Worm (Caenorhabditis elegans) whole organism, L1 larva: Measurements from ENCODE around the gene rpoa-1.

Source experiments
- C04F5.9 ChIP-seq: sonication (generic microtip); optimal IDR thresholded peaks from 2 replicates; lab custom pipeline; 2016; ENCODE audit warnings: missing genetic modification characterization, missing compliant biosample characterization
- F16B12.6 ChIP-seq: fragments of 150-350 bp; optimal IDR thresholded peaks from 2 replicates; lab custom pipeline; 2014; ENCODE audit warnings: missing biosample characterization, missing genetic modification characterization
- Y116A8C.19 ChIP-seq: sonication (generic microtip); optimal IDR thresholded peaks from 2 replicates; lab custom pipeline; 2016; ENCODE audit warnings: missing compliant biosample characterization, missing genetic modification characterization, borderline replicate concordance
- aly-2 ChIP-seq: fragments of 150-350 bp; optimal IDR thresholded peaks from 2 replicates; lab custom pipeline; 2014; ENCODE audit warnings: missing biosample characterization, missing genetic modification characterization
- ama-1 ChIP-seq: fragments of 150-350 bp; optimal IDR thresholded peaks from 2 replicates; lab custom pipeline; 2014
- blmp-1 ChIP-seq: fragments of 150-350 bp; optimal IDR thresholded peaks from 2 replicates; lab custom pipeline; 2014; ENCODE audit warnings: missing biosample characterization, missing genetic modification characterization
- ceh-88 ChIP-seq: fragments of 200-800 bp; sonication (Bioruptor generic); IDR thresholded peaks from 2 replicates; pipeline ENCODE4 v1.3.6; 2022; ENCODE audit warnings: missing genetic modification characterization, missing compliant biosample characterization
- ceh-90 ChIP-seq: sonication (generic microtip); optimal IDR thresholded peaks from 2 replicates; lab custom pipeline; 2016; ENCODE audit warnings: missing genetic modification characterization, missing compliant biosample characterization
- ces-1 ChIP-seq: fragments of 150-350 bp; optimal IDR thresholded peaks from 2 replicates; lab custom pipeline; 2014; ENCODE audit warnings: missing biosample characterization, missing genetic modification reagents, missing genetic modification characterization
- dpl-1 ChIP-seq, 3 experiments: fragments of 150-350 bp in 2 of 3; sonication (generic microtip) in 1 of 3; optimal IDR thresholded peaks; 2 replicates each; lab custom pipeline; 2014 to 2017; ENCODE audit warnings: missing biosample characterization in 3 of 3, missing genetic modification characterization in 3 of 3, missing genetic modification reagents in 3 of 3
- dsc-1 ChIP-seq: sonication (generic microtip); optimal IDR thresholded peaks from 2 replicates; lab custom pipeline; 2016; ENCODE audit warnings: mild to moderate bottlenecking, missing genetic modification characterization, missing compliant biosample characterization
- efl-1 ChIP-seq, 4 experiments: fragments of 150-350 bp; optimal IDR thresholded peaks in 3 of 4; peaks in 1 of 4; 1 replicate in 1 of 4; 2 replicates in 3 of 4; lab custom pipeline; 2014; ENCODE audit warnings: missing biosample characterization in 2 of 4, missing genetic modification characterization in 2 of 4, missing genetic modification reagents in 2 of 4
- egl-13 ChIP-seq: sonication (generic microtip); optimal IDR thresholded peaks from 2 replicates; lab custom pipeline; 2016; ENCODE audit warnings: missing genotype, missing genetic modification reagents, missing genetic modification characterization, missing compliant biosample characterization
- elt-3 ChIP-seq, 6 experiments: fragments of 150-350 bp in 1 of 6; sonication (generic microtip); optimal IDR thresholded peaks; 2 replicates each; lab custom pipeline; 2017 to 2018; ENCODE audit warnings: missing biosample characterization in 6 of 6, missing genetic modification characterization in 6 of 6, inconsistent platforms in 1 of 6
- fkh-4 ChIP-seq: sonication (generic microtip); optimal IDR thresholded peaks from 2 replicates; lab custom pipeline; 2016; ENCODE audit warnings: missing compliant biosample characterization, missing genetic modification characterization, borderline replicate concordance
- fkh-8 ChIP-seq: sonication (generic microtip); optimal IDR thresholded peaks from 2 replicates; lab custom pipeline; 2016; ENCODE audit warnings: mild to moderate bottlenecking, missing genetic modification characterization, missing compliant biosample characterization
- hlh-4 ChIP-seq: sonication (generic microtip); optimal IDR thresholded peaks from 2 replicates; lab custom pipeline; 2016; ENCODE audit warnings: mild to moderate bottlenecking, missing genetic modification characterization, missing compliant biosample characterization
- hpl-2 ChIP-seq: fragments of 150-350 bp; optimal IDR thresholded peaks from 2 replicates; lab custom pipeline; 2014; ENCODE audit warnings: missing biosample characterization, missing genetic modification reagents, missing genetic modification characterization
- irx-1 ChIP-seq: sonication (generic microtip); optimal IDR thresholded peaks from 2 replicates; lab custom pipeline; 2016; ENCODE audit warnings: missing genetic modification characterization, missing compliant biosample characterization
- lin-13 ChIP-seq: fragments of 150-350 bp; optimal IDR thresholded peaks from 2 replicates; lab custom pipeline; 2014; ENCODE audit warnings: missing biosample characterization, missing genetic modification reagents, missing genetic modification characterization
- lin-14 ChIP-seq: fragments of 200-800 bp; sonication (Bioruptor generic); optimal IDR thresholded peaks from 2 replicates; lab custom pipeline; 2018; ENCODE audit warnings: mild to moderate bottlenecking, missing genetic modification characterization, moderate library complexity, missing compliant biosample characterization
- lin-35 ChIP-seq, 2 experiments: fragments of 150-350 bp; optimal IDR thresholded peaks; 2 replicates each; lab custom pipeline; 2014; ENCODE audit warnings: missing biosample characterization in 2 of 2, missing genetic modification characterization in 2 of 2, missing genetic modification reagents in 2 of 2
- mdl-1 ChIP-seq, 2 experiments: fragments of 150-350 bp; optimal IDR thresholded peaks; 2 replicates each; lab custom pipeline; 2014 to 2017; ENCODE audit warnings: missing biosample characterization in 2 of 2, missing genetic modification characterization in 2 of 2, inconsistent platforms in 1 of 2
- mef-2 ChIP-seq: fragments of 150-350 bp; optimal IDR thresholded peaks from 2 replicates; lab custom pipeline; 2014; ENCODE audit warnings: missing biosample characterization, missing genetic modification characterization
- mep-1 ChIP-seq: fragments of 150-350 bp; optimal IDR thresholded peaks from 2 replicates; lab custom pipeline; 2014; ENCODE audit warnings: missing biosample characterization, missing genetic modification characterization
- nhr-12 ChIP-seq: sonication (generic microtip); optimal IDR thresholded peaks from 2 replicates; lab custom pipeline; 2017; ENCODE audit warnings: missing biosample characterization, missing genetic modification characterization
- nhr-19 ChIP-seq: fragments of 200-800 bp; sonication (Bioruptor generic); conservative IDR thresholded peaks from 2 replicates; pipeline ENCODE4 v1.3.6; 2022; ENCODE audit warnings: missing genetic modification characterization, missing compliant biosample characterization
- nhr-20 ChIP-seq: sonication (generic microtip); optimal IDR thresholded peaks from 2 replicates; lab custom pipeline; 2016; ENCODE audit warnings: mild to moderate bottlenecking, missing genetic modification characterization, missing compliant biosample characterization
- nhr-71 ChIP-seq: sonication (generic microtip); optimal IDR thresholded peaks from 2 replicates; lab custom pipeline; 2016; ENCODE audit warnings: mild to moderate bottlenecking, missing genetic modification characterization, moderate library complexity, missing compliant biosample characterization
- nhr-76 ChIP-seq: sonication (generic microtip); optimal IDR thresholded peaks from 2 replicates; lab custom pipeline; 2017; ENCODE audit warnings: missing biosample characterization, missing genetic modification characterization
- nhr-84 ChIP-seq: sonication (generic microtip); optimal IDR thresholded peaks from 2 replicates; lab custom pipeline; 2017; ENCODE audit warnings: missing biosample characterization, missing genetic modification characterization
- nhr-85 ChIP-seq: sonication (generic microtip); peaks from one replicate; lab custom pipeline; 2016; ENCODE audit warnings: missing genetic modification characterization, inconsistent platforms, missing compliant biosample characterization
- pag-3 ChIP-seq: sonication (generic microtip); optimal IDR thresholded peaks from 2 replicates; lab custom pipeline; 2017; ENCODE audit warnings: missing genetic modification characterization, mild to moderate bottlenecking, missing compliant biosample characterization, antibody characterized with exemption, borderline replicate concordance; ENCODE audit not compliant: insufficient read depth
- pqm-1 ChIP-seq: sonication (generic microtip); optimal IDR thresholded peaks from 3 replicates; lab custom pipeline; 2017; ENCODE audit warnings: missing biosample characterization, missing genetic modification characterization
- rnt-1 ChIP-seq: sonication (generic microtip); optimal IDR thresholded peaks from 2 replicates; lab custom pipeline; 2016; ENCODE audit warnings: mild to moderate bottlenecking, missing genetic modification characterization, moderate library complexity, missing compliant biosample characterization
- skn-1 ChIP-seq: fragments of 150-350 bp; optimal IDR thresholded peaks from 2 replicates; lab custom pipeline; 2014; ENCODE audit warnings: missing biosample characterization, missing genetic modification characterization
- snu-23 ChIP-seq: sonication (generic microtip); optimal IDR thresholded peaks from 2 replicates; lab custom pipeline; 2016; ENCODE audit warnings: missing genetic modification characterization, missing compliant biosample characterization
- sptf-1 ChIP-seq: fragments of 150-350 bp; optimal IDR thresholded peaks from 2 replicates; lab custom pipeline; 2014; ENCODE audit warnings: missing biosample characterization, missing genetic modification characterization
- sup-37 ChIP-seq: fragments of 200-800 bp; sonication (Bioruptor generic); optimal IDR thresholded peaks from 2 replicates; lab custom pipeline; 2018; ENCODE audit warnings: mild to moderate bottlenecking, missing genetic modification characterization, missing compliant biosample characterization
- tbx-2 ChIP-seq: sonication (generic microtip); optimal IDR thresholded peaks from 2 replicates; lab custom pipeline; 2016; ENCODE audit warnings: missing genetic modification characterization, missing compliant biosample characterization
- tlp-1 ChIP-seq: fragments of 150-350 bp; optimal IDR thresholded peaks from 2 replicates; lab custom pipeline; 2014; ENCODE audit warnings: missing biosample characterization, missing genetic modification characterization
- unc-130 ChIP-seq: fragments of 150-350 bp; optimal IDR thresholded peaks from 2 replicates; lab custom pipeline; 2017; ENCODE audit warnings: missing biosample characterization, missing genetic modification characterization, inconsistent platforms
- unc-30 ChIP-seq: sonication (generic microtip); optimal IDR thresholded peaks from 2 replicates; lab custom pipeline; 2017; ENCODE audit warnings: missing biosample characterization, missing genetic modification characterization
- unc-86 ChIP-seq: sonication (generic microtip); optimal IDR thresholded peaks from 2 replicates; lab custom pipeline; 2016; ENCODE audit warnings: missing genetic modification characterization, missing compliant biosample characterization
- vab-15 ChIP-seq: sonication (generic microtip); optimal IDR thresholded peaks from 2 replicates; lab custom pipeline; 2017; ENCODE audit warnings: missing genotype, mild to moderate bottlenecking, missing genetic modification characterization, missing compliant biosample characterization
- xbp-1 ChIP-seq: sonication (generic microtip); optimal IDR thresholded peaks from 2 replicates; lab custom pipeline; 2016; ENCODE audit warnings: missing genetic modification characterization, missing compliant biosample characterization
- zag-1 ChIP-seq: fragments of 150-350 bp; optimal IDR thresholded peaks from 2 replicates; lab custom pipeline; 2014; ENCODE audit warnings: missing biosample characterization, missing genetic modification characterization
- zip-4 ChIP-seq: fragments of 200-800 bp; sonication (Bioruptor generic); optimal IDR thresholded peaks from 2 replicates; lab custom pipeline; 2018; ENCODE audit warnings: mild to moderate bottlenecking, missing genetic modification characterization, moderate library complexity, missing compliant biosample characterization

rpoa-1 gene

ce11 chrII:13681063-13681462, 13.5 kb downstream of the rpoa-1 start (continued):
- TF ChIP-seq zag-1 (tag; lab: Kevin White, UChicago) (no peak), vab-15 (peak; percentile 95), fkh-4 (no peak), efl-1 (optimal IDR thresholded peaks at IDR 0.05; lab: Kevin White, UChicago) (no peak), efl-1 (GFP tag; optimal IDR thresholded peaks at IDR 0.05 in 1 of 2; lab: Kevin White, UChicago) (peak in 1 of 2 experiments; percentile 94), aly-2 (tag; lab: Kevin White, UChicago) (no peak), nhr-19 (GFP tag; lab: Robert Waterston, UW) (peak; percentile 63), unc-86 (tag; lab: Kevin White, UChicago) (no peak), nhr-76 (tag; lab: Kevin White, UChicago) (no peak), fkh-8 (tag; lab: Kevin White, UChicago) (no peak), tlp-1 (tag; lab: Kevin White, UChicago) (no peak), tbx-2 (tag; lab: Kevin White, UChicago) (peak; percentile 54), F16B12.6 (tag; lab: Kevin White, UChicago) (no peak), zip-4 (GFP tag; lab: Kevin White, UChicago) (no peak), egl-13 (tag; lab: Kevin White, UChicago) (no peak), nhr-84 (tag; lab: Kevin White, UChicago) (no peak), snu-23 (GFP tag; lab: Kevin White, UChicago) (peak; percentile 66), nhr-20 (peak; percentile 86), elt-3 (tag; optimal IDR thresholded peaks at IDR 0.05; lab: Kevin White, UChicago) (peak; percentile 26 to 96 (median 75)), mef-2 (tag; lab: Kevin White, UChicago) (peak; percentile 14), rnt-1 (tag; lab: Kevin White, UChicago) (no peak), dpl-1 (GFP tag; optimal IDR thresholded peaks at IDR 0.05; lab: Kevin White, UChicago) (peak in 1 of 3 experiments; percentile 16), hpl-2 (GFP tag; lab: Kevin White, UChicago) (no peak), pag-3 (tag; lab: Kevin White, UChicago) (no peak), mdl-1 (tag; optimal IDR thresholded peaks at IDR 0.05; lab: Kevin White, UChicago) (peak in 1 of 2 experiments; percentile 93), blmp-1 (tag; lab: Kevin White, UChicago) (peak; percentile 90), unc-30 (tag; lab: Kevin White, UChicago) (no peak), unc-130 (tag; lab: Kevin White, UChicago) (peak; percentile 83), mep-1 (tag; lab: Kevin White, UChicago) (peak; percentile 13), skn-1 (tag; lab: Kevin White, UChicago) (no peak), ceh-90 (tag; lab: Kevin White, UChicago) (no peak), C04F5.9 (tag; lab: Kevin White, UChicago) (no peak), nhr-85 (peak; percentile 93), dsc-1 (no peak), sup-37 (no peak), irx-1 (tag; lab: Kevin White, UChicago) (no peak), ama-1 (no peak), sptf-1 (tag; lab: Kevin White, UChicago) (no peak), Y116A8C.19 (no peak), hlh-4 (tag; lab: Kevin White, UChicago) (no peak)
- TF ChIP-seq, all 84 proteins: peak for 19

ce11 chrII:13679775-13680320, 14.7 kb downstream of the rpoa-1 start:
- TF ChIP-seq Y116A8C.19 (no peak), ceh-88 (no peak), nhr-84 (tag; lab: Kevin White, UChicago) (no peak), mep-1 (tag; lab: Kevin White, UChicago) (peak; percentile 28), ces-1 (GFP tag; lab: Kevin White, UChicago) (no peak), zip-4 (GFP tag; lab: Kevin White, UChicago) (no peak), tbx-2 (tag; lab: Kevin White, UChicago) (peak; percentile 12), xbp-1 (no peak), mdl-1 (tag; optimal IDR thresholded peaks at IDR 0.05; lab: Kevin White, UChicago) (peak in 1 of 2 experiments; percentile 54), elt-3 (tag; optimal IDR thresholded peaks at IDR 0.05; lab: Kevin White, UChicago) (peak in 2 of 6 experiments; percentile 47 to 72), pqm-1 (tag; lab: Kevin White, UChicago) (no peak), pag-3 (tag; lab: Kevin White, UChicago) (no peak), blmp-1 (tag; lab: Kevin White, UChicago) (peak; percentile 98), skn-1 (tag; lab: Kevin White, UChicago) (no peak), hlh-4 (tag; lab: Kevin White, UChicago) (no peak), nhr-20 (peak; percentile 52), nhr-12 (no peak), nhr-85 (peak; percentile 94), nhr-19 (GFP tag; lab: Robert Waterston, UW) (no peak), lin-35 (GFP tag; optimal IDR thresholded peaks at IDR 0.05; lab: Kevin White, UChicago) (peak in 1 of 2 experiments; percentile 21), lin-14 (peak; percentile 54), snu-23 (GFP tag; lab: Kevin White, UChicago) (peak; percentile 29), unc-86 (tag; lab: Kevin White, UChicago) (no peak), lin-13 (GFP tag; lab: Kevin White, UChicago) (no peak), nhr-71 (tag; lab: Kevin White, UChicago) (peak; percentile 55)
